Worm (Caenorhabditis elegans) whole organism, L1 larva: ENCODE results near the gene jmjd-4.

ENCODE experiments used
- aha-1 ChIP-seq: fragments of 150-350 bp; optimal IDR thresholded peaks from 2 replicates; lab custom pipeline; 2014; ENCODE audit warnings: missing biosample characterization, missing genetic modification characterization
- ama-1 ChIP-seq: fragments of 150-350 bp; optimal IDR thresholded peaks from 2 replicates; lab custom pipeline; 2014
- elt-2 ChIP-seq: sonication (generic microtip); optimal IDR thresholded peaks from 2 replicates; lab custom pipeline; 2016; ENCODE audit warnings: missing genetic modification characterization, mild to moderate bottlenecking, inconsistent platforms, missing compliant biosample characterization, missing genetic modification reagents
- nhr-237 ChIP-seq: fragments of 150-350 bp; optimal IDR thresholded peaks from 2 replicates; lab custom pipeline; 2014; ENCODE audit warnings: missing biosample characterization, missing genetic modification characterization
- nhr-28 ChIP-seq: fragments of 150-350 bp; optimal IDR thresholded peaks from 2 replicates; lab custom pipeline; 2014; ENCODE audit warnings: missing biosample characterization, missing genetic modification characterization
- tlp-1 ChIP-seq: fragments of 150-350 bp; optimal IDR thresholded peaks from 2 replicates; lab custom pipeline; 2014; ENCODE audit warnings: missing biosample characterization, missing genetic modification characterization

DNA sequence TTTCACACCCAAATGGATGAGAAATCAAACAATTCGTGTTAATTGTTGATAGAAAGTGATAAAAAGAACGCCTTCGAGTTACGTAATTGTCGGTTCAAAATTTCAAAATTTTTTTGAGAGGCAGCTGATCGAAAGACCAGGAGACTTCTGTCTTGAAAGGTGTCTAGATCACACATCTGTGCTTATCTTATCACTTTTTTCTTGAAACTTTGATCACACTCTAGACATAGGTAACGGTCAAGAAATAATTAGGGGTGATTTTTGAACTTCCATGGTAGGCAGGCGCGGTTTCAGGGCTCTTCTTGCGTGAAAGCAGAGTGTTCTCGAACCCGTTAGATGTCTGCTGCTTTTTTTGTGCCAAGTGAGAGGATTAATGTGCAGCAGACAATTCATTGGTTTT, 40.5 kb downstream of the jmjd-4 start:
- TF ChIP-seq nhr-237 (tag; lab: Kevin White, UChicago), result no peak
- no peak for TF ChIP-seq nhr-28 (tag; lab: Kevin White, UChicago)
- no peak for TF ChIP-seq elt-2 (tag; lab: Kevin White, UChicago)
- TF ChIP-seq tlp-1, result no peak
- TF ChIP-seq ama-1 (lab: Kevin White, UChicago), result no peak
- TF ChIP-seq aha-1 (tag; lab: Kevin White, UChicago), result no peak
